Fruit fly (Drosophila melanogaster) whole organism, embryonic: ENCODE results near the gene CG42795.
A peak's percentile ranks its signal among the peaks of the same experiment; 100 is the strongest.

Experiments
- Atf3 ChIP-seq: fragments of 200-800 bp; sonication (Bioruptor generic); optimal IDR thresholded peaks from 3 replicates; lab custom pipeline; 2016; ENCODE audit warnings: missing biosample characterization, missing genetic modification characterization
- Blimp-1 ChIP-seq: fragments of 200-800 bp; sonication (Bioruptor generic); optimal IDR thresholded peaks from 3 replicates; lab custom pipeline; 2018; ENCODE audit warnings: missing biosample characterization, missing genetic modification characterization, mild to moderate bottlenecking, moderate library complexity, missing genetic modification reagents
- CG13123 ChIP-seq: fragments of 200-800 bp; sonication (Bioruptor generic); optimal IDR thresholded peaks from 2 replicates; lab custom pipeline; 2016; ENCODE audit warnings: missing biosample characterization, missing genetic modification characterization
- CG13894 ChIP-seq: fragments of 200-800 bp; sonication (Bioruptor generic); optimal IDR thresholded peaks from 3 replicates; lab custom pipeline; 2018; ENCODE audit warnings: missing biosample characterization, mild to moderate bottlenecking, missing genetic modification characterization, moderate library complexity
- CG14441 ChIP-seq: fragments of 200-800 bp; sonication (Bioruptor generic); IDR thresholded peaks from 2 replicates; pipeline ENCODE4 v1.3.6; 2022; ENCODE audit warnings: missing biosample characterization, missing genetic modification characterization
- CG1603 ChIP-seq: fragments of 200-800 bp; sonication (Bioruptor generic); optimal IDR thresholded peaks from 2 replicates; lab custom pipeline; 2019; ENCODE audit warnings: missing biosample characterization, mild to moderate bottlenecking, missing genetic modification characterization, moderate library complexity
- CG16813 ChIP-seq: fragments of 200-800 bp; sonication (Bioruptor generic); IDR thresholded peaks from 3 replicates; pipeline ENCODE4 v1.3.6; 2022; ENCODE audit warnings: missing biosample characterization, missing genetic modification characterization; ENCODE audit not compliant: partially characterized antibody
- CG17186 ChIP-seq: fragments of 200-800 bp; sonication (Bioruptor generic); optimal IDR thresholded peaks from 3 replicates; lab custom pipeline; 2017; ENCODE audit warnings: missing biosample characterization, missing genetic modification reagents, missing genetic modification characterization
- CG30020 ChIP-seq: fragments of 200-800 bp; optimal IDR thresholded peaks from 2 replicates; lab custom pipeline; 2019; ENCODE audit warnings: missing biosample characterization, mild to moderate bottlenecking, missing genetic modification characterization, moderate library complexity
- CG4820 ChIP-seq: fragments of 200-800 bp; sonication (Bioruptor generic); optimal IDR thresholded peaks from 3 replicates; lab custom pipeline; 2016; ENCODE audit warnings: missing biosample characterization, missing genetic modification characterization
- CG6683 ChIP-seq: fragments of 200-800 bp; sonication (Bioruptor generic); optimal IDR thresholded peaks from 2 replicates; lab custom pipeline; 2017; ENCODE audit warnings: missing biosample characterization, mild to moderate bottlenecking, missing genetic modification characterization, missing genetic modification reagents
- CG7745 ChIP-seq: fragments of 200-800 bp; sonication (Bioruptor generic); optimal IDR thresholded peaks from 2 replicates; lab custom pipeline; 2018; ENCODE audit warnings: missing biosample characterization, mild to moderate bottlenecking, missing genetic modification characterization, moderate library complexity
- CG7963 ChIP-seq: fragments of 200-800 bp; sonication (Bioruptor generic); IDR thresholded peaks from 3 replicates; pipeline ENCODE4 v1.3.6; 2022; ENCODE audit warnings: missing biosample characterization, missing genetic modification characterization; ENCODE audit not compliant: partially characterized antibody
- CoRest ChIP-seq: fragments of 200-800 bp; sonication (Bioruptor generic); optimal IDR thresholded peaks from 3 replicates; lab custom pipeline; 2018; ENCODE audit warnings: missing biosample characterization, mild to moderate bottlenecking, missing genetic modification characterization, moderate library complexity
- Dek ChIP-seq: fragments of 200-800 bp; sonication (Bioruptor generic); optimal IDR thresholded peaks from 3 replicates; lab custom pipeline; 2019; ENCODE audit warnings: missing biosample characterization, mild to moderate bottlenecking, missing genetic modification characterization, moderate library complexity
- Drgx ChIP-seq: fragments of 200-800 bp; sonication (Bioruptor generic); IDR thresholded peaks from 2 replicates; pipeline ENCODE4 v1.3.6; 2022; ENCODE audit warnings: missing biosample characterization, missing genetic modification characterization
- E2f2 ChIP-seq: fragments of 200-800 bp; sonication (Bioruptor generic); IDR thresholded peaks from 2 replicates; pipeline ENCODE4 v1.3.6; 2022; ENCODE audit warnings: missing biosample characterization, missing genetic modification characterization
- Lpt ChIP-seq: fragments of >200 bp; optimal IDR thresholded peaks from 2 replicates; lab custom pipeline; 2018; ENCODE audit warnings: missing biosample characterization, missing genetic modification characterization
- Myb ChIP-seq: fragments of 200-800 bp; sonication (Bioruptor generic); optimal IDR thresholded peaks from 2 replicates; lab custom pipeline; 2016; ENCODE audit warnings: missing biosample characterization, missing genetic modification characterization
- NC2β ChIP-seq: fragments of 200-800 bp; sonication (Bioruptor generic); optimal IDR thresholded peaks from 2 replicates; lab custom pipeline; 2016; ENCODE audit warnings: missing biosample characterization, missing genetic modification characterization
- Opbp ChIP-seq: fragments of 200-800 bp; sonication (Bioruptor generic); IDR thresholded peaks from 3 replicates; pipeline ENCODE4 v1.3.6; 2022; ENCODE audit warnings: missing biosample characterization, missing genetic modification characterization; ENCODE audit not compliant: partially characterized antibody
- Sry-δ ChIP-seq: fragments of 200-800 bp; sonication (Bioruptor generic); optimal IDR thresholded peaks from 2 replicates; lab custom pipeline; 2016; ENCODE audit warnings: missing biosample characterization, missing genetic modification characterization
- Xrp1 ChIP-seq: fragments of 200-800 bp; sonication (Bioruptor generic); IDR thresholded peaks from 2 replicates; pipeline ENCODE4 v1.3.6; 2022; ENCODE audit warnings: missing biosample characterization, missing genetic modification characterization
- ab ChIP-seq: fragments of 200-800 bp; sonication (Bioruptor generic); optimal IDR thresholded peaks from 2 replicates; lab custom pipeline; 2016; ENCODE audit warnings: missing biosample characterization, missing genetic modification characterization
- abd-A ChIP-seq: fragments of 200-800 bp; sonication (Bioruptor generic); optimal IDR thresholded peaks from 3 replicates; lab custom pipeline; 2019; ENCODE audit warnings: missing biosample characterization, mild to moderate bottlenecking, missing genetic modification characterization, moderate library complexity
- amos ChIP-seq: fragments of 200-800 bp; sonication (Bioruptor generic); IDR thresholded peaks from 2 replicates; pipeline ENCODE4 v1.3.6; 2022; ENCODE audit warnings: missing biosample characterization, missing genetic modification characterization; ENCODE audit not compliant: partially characterized antibody
- btn ChIP-seq: fragments of 200-800 bp; sonication (Bioruptor generic); optimal IDR thresholded peaks from 2 replicates; lab custom pipeline; 2016; ENCODE audit warnings: missing biosample characterization, missing genetic modification characterization
- crp ChIP-seq, 2 experiments: fragments of 200-800 bp; sonication (Bioruptor generic); optimal IDR thresholded peaks; 2 replicates in 1 of 2; 3 replicates in 1 of 2; lab custom pipeline; 2017; ENCODE audit warnings: missing biosample characterization in 2 of 2, missing genetic modification characterization in 2 of 2, mild to moderate bottlenecking in 1 of 2, moderate library complexity in 1 of 2
- dati ChIP-seq: fragments of 200-800 bp; sonication (Bioruptor generic); IDR thresholded peaks from 2 replicates; pipeline ENCODE4 v1.3.6; 2022; ENCODE audit warnings: missing biosample characterization, missing genetic modification characterization
- dmrt11E ChIP-seq: fragments of 200-800 bp; sonication (Bioruptor generic); optimal IDR thresholded peaks from 3 replicates; lab custom pipeline; 2018; ENCODE audit warnings: missing biosample characterization, mild to moderate bottlenecking, missing genetic modification characterization, moderate library complexity
- esg ChIP-seq: fragments of 200-800 bp; sonication (Bioruptor generic); conservative IDR thresholded peaks from 2 replicates; pipeline ENCODE4 v1.3.6; 2022; ENCODE audit warnings: missing biosample characterization, missing genetic modification characterization
- gem ChIP-seq: fragments of 200-800 bp; sonication (Bioruptor generic); optimal IDR thresholded peaks from 2 replicates; lab custom pipeline; 2019; ENCODE audit warnings: missing biosample characterization, mild to moderate bottlenecking, missing genetic modification characterization, moderate library complexity
- gfzf ChIP-seq: fragments of 200-800 bp; sonication (Bioruptor generic); optimal IDR thresholded peaks from 2 replicates; lab custom pipeline; 2016; ENCODE audit warnings: missing biosample characterization, mild to moderate bottlenecking, missing genetic modification characterization, moderate library complexity
- hbn ChIP-seq: fragments of 200-800 bp; sonication (Bioruptor generic); IDR thresholded peaks from 2 replicates; pipeline ENCODE4 v1.3.6; 2022; ENCODE audit warnings: missing biosample characterization, missing genetic modification characterization; ENCODE audit not compliant: partially characterized antibody
- inv ChIP-seq: fragments of 200-800 bp; sonication (Bioruptor generic); IDR thresholded peaks from 2 replicates; pipeline ENCODE4 v1.3.6; 2022; ENCODE audit warnings: missing biosample characterization, missing genetic modification characterization; ENCODE audit not compliant: partially characterized antibody
- kay ChIP-seq: fragments of 200-800 bp; sonication (Bioruptor generic); optimal IDR thresholded peaks from 2 replicates; lab custom pipeline; 2016; ENCODE audit warnings: missing biosample characterization, missing genetic modification characterization
- ken ChIP-seq: fragments of 200-800 bp; sonication (Bioruptor generic); IDR thresholded peaks from 3 replicates; pipeline ENCODE4 v1.3.6; 2022; ENCODE audit warnings: missing biosample characterization, missing genetic modification characterization
- klu ChIP-seq: fragments of 200-800 bp; sonication (Bioruptor generic); IDR thresholded peaks from 2 replicates; pipeline ENCODE4 v1.3.6; 2022; ENCODE audit warnings: missing biosample characterization, missing genetic modification characterization
- nom ChIP-seq: fragments of 200-800 bp; sonication (Bioruptor generic); optimal IDR thresholded peaks from 2 replicates; lab custom pipeline; 2017; ENCODE audit warnings: missing biosample characterization, missing genetic modification characterization, mild to moderate bottlenecking, moderate library complexity, missing genetic modification reagents
- oc ChIP-seq: fragments of 200-800 bp; sonication (Bioruptor generic); optimal IDR thresholded peaks from 2 replicates; lab custom pipeline; 2018; ENCODE audit warnings: missing biosample characterization, mild to moderate bottlenecking, missing genetic modification characterization, moderate library complexity
- odd ChIP-seq: fragments of 200-800 bp; sonication (Bioruptor generic); optimal IDR thresholded peaks from 2 replicates; lab custom pipeline; 2017; ENCODE audit warnings: missing biosample characterization, mild to moderate bottlenecking, missing genetic modification characterization
- org-1 ChIP-seq: fragments of 200-800 bp; sonication (Bioruptor generic); optimal IDR thresholded peaks from 2 replicates; lab custom pipeline; 2017; ENCODE audit warnings: missing biosample characterization, missing genetic modification characterization
- slp2 ChIP-seq: fragments of 200-800 bp; sonication (Bioruptor generic); optimal IDR thresholded peaks from 2 replicates; lab custom pipeline; 2016; ENCODE audit warnings: missing biosample characterization, missing genetic modification characterization
- so ChIP-seq: fragments of 200-800 bp; sonication (Bioruptor generic); IDR thresholded peaks from 3 replicates; pipeline ENCODE4 v1.3.6; 2022; ENCODE audit warnings: missing biosample characterization, missing genetic modification characterization
- sob ChIP-seq: fragments of 200-800 bp; sonication (Bioruptor generic); IDR thresholded peaks from 2 replicates; pipeline ENCODE4 v1.3.6; 2022; ENCODE audit warnings: missing biosample characterization, missing genetic modification characterization
- stwl ChIP-seq: fragments of 200-800 bp; sonication (Bioruptor generic); optimal IDR thresholded peaks from 3 replicates; lab custom pipeline; 2018; ENCODE audit warnings: missing biosample characterization, mild to moderate bottlenecking, missing genetic modification characterization, moderate library complexity
- tio ChIP-seq: fragments of 200-800 bp; sonication (Bioruptor generic); optimal IDR thresholded peaks from 2 replicates; lab custom pipeline; 2017; ENCODE audit warnings: missing biosample characterization, missing genetic modification characterization, inconsistent platforms
- trh ChIP-seq: fragments of 200-800 bp; sonication (Bioruptor generic); optimal IDR thresholded peaks from 2 replicates; lab custom pipeline; 2016; ENCODE audit warnings: missing biosample characterization, missing genetic modification characterization
- zen ChIP-seq: fragments of 200-800 bp; sonication (Bioruptor generic); optimal IDR thresholded peaks from 3 replicates; lab custom pipeline; 2018; ENCODE audit warnings: missing biosample characterization, mild to moderate bottlenecking, missing genetic modification characterization, moderate library complexity
- zen2 ChIP-seq: fragments of 200-800 bp; sonication (Bioruptor generic); IDR thresholded peaks from 3 replicates; pipeline ENCODE4 v1.3.6; 2022; ENCODE audit warnings: missing biosample characterization, missing genetic modification characterization; ENCODE audit not compliant: partially characterized antibody

CG42795 gene

dm6 chr3R:10213430-10213829, 12.1 kb upstream of the CG42795 start (continued):
- TF ChIP-seq tio (GFP tag; lab: Kevin White, UChicago) (peak; percentile 12), trh (no peak), CG16813 (GFP tag; lab: Robert Waterston, UW) (no peak), esg (peak; percentile 71), CG6683 (no peak), Drgx (GFP tag; lab: Robert Waterston, UW) (peak; percentile 89), Lpt (no peak), Sry-δ (GFP tag; lab: Kevin White, UChicago) (no peak), CG1603 (peak; percentile 70), E2f2 (GFP tag; lab: Robert Waterston, UW) (peak; percentile 45), CG17186 (peak; percentile 5), CG13123 (GFP tag; lab: Kevin White, UChicago) (no peak), nom (GFP tag; lab: Kevin White, UChicago) (no peak), Xrp1 (GFP tag; lab: Robert Waterston, UW) (peak; percentile 82), dmrt11E (tag; lab: Kevin White, UChicago) (peak; percentile 48), CoRest (tag; lab: Kevin White, UChicago) (no peak), ken (GFP tag; lab: Robert Waterston, UW) (peak; percentile 75; the same call in 1 of the 3 replicates), crp (GFP tag; optimal IDR thresholded peaks at IDR 0.05; lab: Kevin White, UChicago) (no peak), btn (GFP tag; lab: Kevin White, UChicago) (no peak), CG30020 (no peak), org-1 (GFP tag; lab: Kevin White, UChicago) (peak; percentile 50), Myb (GFP tag; lab: Kevin White, UChicago) (no peak), abd-A (tag; lab: Kevin White, UChicago) (no peak), amos (GFP tag; lab: Robert Waterston, UW) (no peak), CG4820 (GFP tag; lab: Kevin White, UChicago) (peak; percentile 61), slp2 (no peak), NC2β (GFP tag; lab: Kevin White, UChicago) (no peak), Opbp (GFP tag; lab: Robert Waterston, UW) (no peak), stwl (tag; lab: Kevin White, UChicago) (no peak), gfzf (GFP tag; lab: Kevin White, UChicago) (no peak), hbn (GFP tag; lab: Robert Waterston, UW) (no peak), zen2 (GFP tag; lab: Robert Waterston, UW) (no peak), CG7963 (no peak), oc (tag; lab: Kevin White, UChicago) (peak; percentile 71), dati (peak; percentile 54; the same call in 1 of the 2 replicates), zen (tag; lab: Kevin White, UChicago) (peak; percentile 26), kay (GFP tag; lab: Kevin White, UChicago) (peak; percentile 26), odd (peak; percentile 34), CG14441 (GFP tag; lab: Robert Waterston, UW) (peak; percentile 86), Blimp-1 (GFP tag; lab: Kevin White, UChicago) (peak; percentile 83), inv (GFP tag; lab: Robert Waterston, UW) (no peak), so (GFP tag; lab: Robert Waterston, UW) (peak; percentile 67; the same call in 1 of the 3 replicates), CG13894 (tag; lab: Kevin White, UChicago) (no peak), Dek (tag; lab: Kevin White, UChicago) (peak; percentile 43), sob (peak; percentile 77), gem (tag; lab: Kevin White, UChicago) (peak; percentile 84), Atf3 (GFP tag; lab: Kevin White, UChicago) (no peak), klu (GFP tag; lab: Robert Waterston, UW) (peak; percentile 50; the same call in 1 of the 2 replicates), CG7745 (tag; lab: Kevin White, UChicago) (no peak), ab (GFP tag; lab: Kevin White, UChicago) (no peak)
